Worm (Caenorhabditis elegans) whole organism, L4 larva: ENCODE data around the gene spp-27.

Experiments used
- aly-2 ChIP-seq: sonication (generic microtip); optimal IDR thresholded peaks from 2 replicates; lab custom pipeline; 2018; ENCODE audit warnings: missing biosample characterization, missing genetic modification characterization
- ceh-28 ChIP-seq: fragments of 150-350 bp; optimal IDR thresholded peaks from 2 replicates; lab custom pipeline; 2014; ENCODE audit warnings: missing biosample characterization, missing genetic modification reagents, missing genetic modification characterization
- daf-8 ChIP-seq: fragments of 200-800 bp; sonication (Bioruptor generic); IDR thresholded peaks from 2 replicates; pipeline ENCODE4 v1.3.6; 2022; ENCODE audit warnings: missing genetic modification characterization, missing compliant biosample characterization
- egl-27 ChIP-seq: sonication (generic microtip); optimal IDR thresholded peaks from 3 replicates; lab custom pipeline; 2017; ENCODE audit warnings: missing biosample characterization, missing genetic modification reagents, missing genetic modification characterization
- hif-1 ChIP-seq, 2 experiments: sonication (generic microtip); optimal IDR thresholded peaks; 2 replicates each; lab custom pipeline; 2016 to 2017; ENCODE audit warnings: missing compliant biosample characterization in 2 of 2, missing genetic modification characterization in 2 of 2, missing genetic modification reagents in 2 of 2, missing genotype in 2 of 2, mild to moderate bottlenecking in 1 of 2
- lin-13 ChIP-seq: fragments of 150-350 bp; optimal IDR thresholded peaks from 2 replicates; lab custom pipeline; 2014; ENCODE audit warnings: missing biosample characterization, missing genetic modification reagents, missing genetic modification characterization
- mep-1 ChIP-seq: fragments of 150-350 bp; sonication (generic microtip); optimal IDR thresholded peaks from 3 replicates; lab custom pipeline; 2014; ENCODE audit warnings: missing biosample characterization, missing genetic modification characterization
- mxl-2 ChIP-seq: fragments of 200-800 bp; sonication (Bioruptor generic); conservative IDR thresholded peaks from 2 replicates; pipeline ENCODE4 v1.3.6; 2022; ENCODE audit warnings: missing genetic modification reagents, missing genetic modification characterization, missing compliant biosample characterization
- nhr-25 ChIP-seq: sonication (generic microtip); optimal IDR thresholded peaks from 2 replicates; lab custom pipeline; 2017; ENCODE audit warnings: missing genetic modification characterization, mild to moderate bottlenecking, missing compliant biosample characterization, antibody characterized with exemption, moderate library complexity, borderline replicate concordance; ENCODE audit not compliant: insufficient read depth
- pqm-1 ChIP-seq: sonication (generic microtip); optimal IDR thresholded peaks from 2 replicates; lab custom pipeline; 2017; ENCODE audit warnings: missing biosample characterization, missing genetic modification characterization
- snpc-4 ChIP-seq: fragments of 150-350 bp; optimal IDR thresholded peaks from 2 replicates; lab custom pipeline; 2014; ENCODE audit warnings: missing biosample characterization, missing genetic modification characterization
- tag-97 ChIP-seq: fragments of 200-800 bp; sonication (Bioruptor generic); IDR thresholded peaks from 2 replicates; pipeline ENCODE4 v1.3.6; 2022; ENCODE audit warnings: missing genetic modification characterization, missing compliant biosample characterization

- TF ChIP-seq aly-2 (tag; lab: Kevin White, UChicago): no peak
- TF ChIP-seq tag-97 (GFP tag; lab: Robert Waterston, UW): no peak
- TF ChIP-seq ceh-28 (tag; lab: Kevin White, UChicago): no peak
- TF ChIP-seq hif-1 (tag; optimal IDR thresholded peaks at IDR 0.05; lab: Kevin White, UChicago): no peak
- TF ChIP-seq pqm-1 (tag; lab: Kevin White, UChicago): no peak
- TF ChIP-seq egl-27: no peak
- TF ChIP-seq nhr-25 (tag; lab: Kevin White, UChicago): no peak
- TF ChIP-seq lin-13 (GFP tag; lab: Kevin White, UChicago): no peak
- TF ChIP-seq mxl-2 (GFP tag; lab: Robert Waterston, UW): no peak
- TF ChIP-seq mep-1 (tag; lab: Kevin White, UChicago): no peak
- no peak for TF ChIP-seq snpc-4 (tag; lab: Kevin White, UChicago)
- TF ChIP-seq daf-8 (GFP tag; lab: Robert Waterston, UW): no peak
These were observed 36.8 kb upstream of the spp-27 start, which contains the start of gene hcp-1 for ce11 chrV:6593700-6594244.
